Worm (Caenorhabditis elegans) whole organism, L3 larva: ENCODE measurements around the gene T09F3.2.

Source experiments
- R02D3.7 ChIP-seq: fragments of 150-350 bp; optimal IDR thresholded peaks from 2 replicates; lab custom pipeline; 2014; ENCODE audit warnings: missing biosample characterization, missing genetic modification characterization
- ZK546.5 ChIP-seq: sonication (generic microtip); optimal IDR thresholded peaks from 2 replicates; lab custom pipeline; 2017; ENCODE audit warnings: missing biosample characterization, missing genetic modification characterization
- ama-1 ChIP-seq: fragments of 150-350 bp; optimal IDR thresholded peaks from 2 replicates; lab custom pipeline; 2018
- ceh-16 ChIP-seq: sonication (generic microtip); optimal IDR thresholded peaks from 2 replicates; lab custom pipeline; 2017; ENCODE audit warnings: missing biosample characterization, missing genetic modification characterization
- ceh-28 ChIP-seq: fragments of 150-350 bp; optimal IDR thresholded peaks from 2 replicates; lab custom pipeline; 2014; ENCODE audit warnings: missing biosample characterization, missing genetic modification reagents, missing genetic modification characterization
- ceh-82 ChIP-seq: fragments of 150-350 bp; optimal IDR thresholded peaks from 2 replicates; lab custom pipeline; 2014; ENCODE audit warnings: missing biosample characterization, missing genetic modification characterization
- ceh-9 ChIP-seq: sonication (generic microtip); optimal IDR thresholded peaks from 2 replicates; lab custom pipeline; 2018; ENCODE audit warnings: missing biosample characterization, missing genetic modification characterization
- egl-5 ChIP-seq: fragments of 150-350 bp; optimal IDR thresholded peaks from 2 replicates; lab custom pipeline; 2017; ENCODE audit warnings: missing biosample characterization, missing genetic modification reagents, missing genetic modification characterization, inconsistent platforms
- elt-1 ChIP-seq: fragments of 150-350 bp; optimal IDR thresholded peaks from 2 replicates; lab custom pipeline; 2014; ENCODE audit warnings: missing biosample characterization, missing genetic modification characterization
- fkh-10 ChIP-seq: sonication (generic microtip); optimal IDR thresholded peaks from 2 replicates; lab custom pipeline; 2017; ENCODE audit warnings: missing biosample characterization, missing genetic modification reagents, missing genetic modification characterization
- fkh-2 ChIP-seq: fragments of 150-350 bp; optimal IDR thresholded peaks from 2 replicates; lab custom pipeline; 2014; ENCODE audit warnings: missing biosample characterization, missing genetic modification reagents, missing genetic modification characterization
- fos-1 ChIP-seq: fragments of 150-350 bp; optimal IDR thresholded peaks from 2 replicates; lab custom pipeline; 2014; ENCODE audit warnings: missing biosample characterization, missing genetic modification characterization
- hmg-11 ChIP-seq: sonication (generic microtip); optimal IDR thresholded peaks from 2 replicates; lab custom pipeline; 2016; ENCODE audit warnings: missing genetic modification characterization, missing compliant biosample characterization
- jun-1 ChIP-seq: fragments of 150-350 bp; optimal IDR thresholded peaks from 2 replicates; lab custom pipeline; 2014; ENCODE audit warnings: missing biosample characterization, missing genetic modification reagents, missing genetic modification characterization
- lin-39 ChIP-seq: fragments of 150-350 bp; optimal IDR thresholded peaks from 2 replicates; lab custom pipeline; 2018; ENCODE audit warnings: missing biosample characterization, missing genetic modification reagents, missing genetic modification characterization
- lsy-12 ChIP-seq: sonication (generic microtip); optimal IDR thresholded peaks from 2 replicates; lab custom pipeline; 2016; ENCODE audit warnings: mild to moderate bottlenecking, missing genetic modification characterization, missing compliant biosample characterization
- mml-1 ChIP-seq: fragments of 150-350 bp; sonication (generic microtip); optimal IDR thresholded peaks from 3 replicates; lab custom pipeline; 2014; ENCODE audit warnings: missing biosample characterization, missing genetic modification characterization
- nfya-1 ChIP-seq: sonication (generic microtip); optimal IDR thresholded peaks from 2 replicates; lab custom pipeline; 2017; ENCODE audit warnings: missing genetic modification characterization, mild to moderate bottlenecking, missing compliant biosample characterization, antibody characterized with exemption, moderate library complexity; ENCODE audit not compliant: insufficient read depth
- nhr-11 ChIP-seq: fragments of 150-350 bp; optimal IDR thresholded peaks from 2 replicates; lab custom pipeline; 2014; ENCODE audit warnings: missing biosample characterization, missing genetic modification characterization
- nhr-12 ChIP-seq: fragments of 150-350 bp; optimal IDR thresholded peaks from 2 replicates; lab custom pipeline; 2014; ENCODE audit warnings: missing biosample characterization, missing genetic modification characterization
- nhr-23 ChIP-seq: fragments of 150-350 bp; optimal IDR thresholded peaks from 2 replicates; lab custom pipeline; 2014; ENCODE audit warnings: missing biosample characterization, missing genetic modification reagents, missing genetic modification characterization
- nhr-237 ChIP-seq: fragments of 150-350 bp; optimal IDR thresholded peaks from 2 replicates; lab custom pipeline; 2014; ENCODE audit warnings: missing biosample characterization, missing genetic modification characterization
- nhr-25 ChIP-seq: sonication (generic microtip); optimal IDR thresholded peaks from 2 replicates; lab custom pipeline; 2017; ENCODE audit warnings: missing biosample characterization, missing genetic modification characterization
- nhr-28 ChIP-seq: fragments of 150-350 bp; optimal IDR thresholded peaks from 2 replicates; lab custom pipeline; 2014; ENCODE audit warnings: missing biosample characterization, missing genetic modification characterization
- nhr-43 ChIP-seq: sonication (generic microtip); optimal IDR thresholded peaks from 2 replicates; lab custom pipeline; 2016; ENCODE audit warnings: mild to moderate bottlenecking, missing genetic modification characterization, missing compliant biosample characterization; ENCODE audit not compliant: poor library complexity, severe bottlenecking
- nhr-67 ChIP-seq: fragments of 150-350 bp; optimal IDR thresholded peaks from 2 replicates; lab custom pipeline; 2014; ENCODE audit warnings: missing biosample characterization, missing genetic modification characterization
- nhr-77 ChIP-seq: fragments of 150-350 bp; optimal IDR thresholded peaks from 2 replicates; lab custom pipeline; 2014; ENCODE audit warnings: missing biosample characterization, missing genetic modification characterization
- pha-4 ChIP-seq: fragments of 150-350 bp; optimal IDR thresholded peaks from 2 replicates; lab custom pipeline; 2014; ENCODE audit warnings: missing biosample characterization, missing genetic modification reagents, missing genetic modification characterization
- sea-2 ChIP-seq: fragments of 150-350 bp; sonication (generic microtip); optimal IDR thresholded peaks from 4 replicates; lab custom pipeline; 2014; ENCODE audit warnings: missing biosample characterization, missing genetic modification reagents, missing genetic modification characterization
- skn-1 ChIP-seq: fragments of 150-350 bp; optimal IDR thresholded peaks from 2 replicates; lab custom pipeline; 2014; ENCODE audit warnings: missing biosample characterization, missing genetic modification characterization
- snpc-4 ChIP-seq: fragments of 150-350 bp; optimal IDR thresholded peaks from 2 replicates; lab custom pipeline; 2014; ENCODE audit warnings: missing biosample characterization, missing genetic modification characterization
- unc-39 ChIP-seq: sonication (generic microtip); optimal IDR thresholded peaks from 4 replicates; lab custom pipeline; 2017; ENCODE audit warnings: missing biosample characterization, missing genetic modification characterization
- ztf-11 ChIP-seq: fragments of 150-350 bp; optimal IDR thresholded peaks from 2 replicates; lab custom pipeline; 2014; ENCODE audit warnings: missing biosample characterization, missing genetic modification characterization
- ztf-4 ChIP-seq: fragments of 150-350 bp; optimal IDR thresholded peaks from 2 replicates; lab custom pipeline; 2014; ENCODE audit warnings: missing biosample characterization, missing genetic modification characterization

The T09F3.2 gene

ce11 chrII:10351963-10352362 is 39.0 kb upstream of the T09F3.2 start, which contains the start of gene C07E3.8:
Gene C07E3.8 (plus strand): TSS chrII:10352263.
- TF ChIP-seq egl-5 (no peak), nhr-25 (no peak), unc-39 (tag; lab: Kevin White, UChicago) (no peak)

DNA sequence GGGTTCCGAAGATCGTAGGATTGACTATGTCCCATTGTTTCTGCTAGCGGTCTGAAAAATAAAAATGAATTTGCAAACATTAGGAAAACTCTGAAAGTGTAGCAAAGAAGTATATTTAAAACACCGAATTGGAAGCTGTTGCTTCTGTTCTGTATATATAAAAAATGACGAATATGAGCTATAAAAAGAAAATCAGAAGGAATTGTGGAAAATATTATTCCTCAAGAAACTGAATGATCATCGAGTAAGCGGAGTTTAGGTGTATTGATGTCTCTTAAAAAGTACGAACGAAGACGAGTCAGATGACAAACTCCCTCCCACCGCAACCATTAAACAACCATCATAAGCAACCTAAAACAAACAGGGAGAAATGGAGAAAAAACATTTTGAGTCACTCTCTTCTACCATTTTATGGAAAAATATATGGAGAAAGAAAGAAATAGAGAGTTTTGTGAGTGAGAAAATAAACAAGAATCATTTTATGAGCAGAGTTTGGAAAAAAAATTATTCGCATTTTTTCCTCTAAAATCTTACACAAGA is 33.4 kb upstream of the T09F3.2 start, which contains the start of gene C07E3.3:
Gene C07E3.3 (minus strand): TSS at position 51 of the 540 bp plus-strand sequence.
- TF ChIP-seq snpc-4, result no peak
- no peak for TF ChIP-seq ama-1 (lab: Kevin White, UChicago)
- peak; percentile 74 for TF ChIP-seq pha-4 (tag; lab: Kevin White, UChicago)
- no peak for TF ChIP-seq egl-5
- TF ChIP-seq mml-1, result no peak
- TF ChIP-seq, all 47 proteins: peak for 1

DNA sequence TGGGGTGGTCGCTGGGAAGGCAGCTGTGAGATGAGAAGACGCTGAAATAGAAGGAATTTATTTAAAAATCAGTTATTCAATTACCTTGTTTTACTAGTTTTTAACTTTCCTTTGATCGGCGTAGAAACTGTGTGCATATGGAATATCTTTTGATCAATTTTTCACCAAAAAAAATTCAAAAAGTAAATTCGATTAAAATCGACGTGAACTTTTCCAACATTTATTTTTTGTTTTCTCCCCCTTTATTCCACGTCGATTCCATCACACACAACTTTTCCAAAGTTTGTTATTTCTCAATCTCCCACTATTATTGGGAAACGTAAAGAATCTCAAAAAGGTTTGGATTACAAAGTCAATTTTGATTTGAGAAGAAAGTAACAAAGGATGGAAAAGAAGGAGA is 30.5 kb upstream of the T09F3.2 start, which contains the start of gene C07E3.4:
Gene C07E3.4 (plus strand): TSS at position 301 of the 400 bp plus-strand sequence.
- TF ChIP-seq nhr-12 (tag; lab: Kevin White, UChicago), result no peak
- no peak for TF ChIP-seq ceh-82 (tag; lab: Kevin White, UChicago)
- TF ChIP-seq ama-1 (lab: Kevin White, UChicago), result no peak
- TF ChIP-seq ceh-16 (tag; lab: Kevin White, UChicago), result no peak
- no peak for TF ChIP-seq ztf-4
- TF ChIP-seq R02D3.7 (tag; lab: Kevin White, UChicago), result no peak
- TF ChIP-seq nfya-1 (tag; lab: Kevin White, UChicago), result no peak
- TF ChIP-seq ZK546.5 (tag; lab: Kevin White, UChicago), result no peak
- no peak for TF ChIP-seq nhr-23
- no peak for TF ChIP-seq sea-2 (GFP tag; lab: Kevin White, UChicago)
- no peak for TF ChIP-seq skn-1 (tag; lab: Kevin White, UChicago)
- TF ChIP-seq elt-1 (tag; lab: Kevin White, UChicago), result no peak
- TF ChIP-seq fkh-2, result no peak
- no peak for TF ChIP-seq nhr-28
- TF ChIP-seq, all 47 proteins: peak for 0

DNA sequence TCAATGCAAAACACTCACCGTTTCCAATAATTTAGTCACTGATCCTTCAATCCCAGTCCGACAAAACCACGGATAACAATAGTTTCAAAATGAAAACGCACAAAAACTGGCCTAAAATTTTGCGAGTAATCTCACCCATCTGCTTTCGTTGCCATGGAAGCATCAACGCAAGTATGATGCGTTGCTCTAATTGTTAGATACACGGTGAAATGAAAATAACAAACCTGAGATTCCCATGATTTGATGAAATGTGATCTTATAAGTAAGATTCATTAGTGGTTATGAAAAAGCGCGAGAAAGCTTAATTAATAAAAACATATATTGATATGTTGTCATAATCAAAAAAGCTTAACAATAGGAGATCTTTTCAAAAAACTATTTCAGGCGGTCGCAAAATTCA is 23.8 kb upstream of the T09F3.2 start, which contains the start of gene ceh-57:
Gene ceh-57 (minus strand): TSS at position 95 of the 400 bp plus-strand sequence.
- no peak for TF ChIP-seq snpc-4
- TF ChIP-seq unc-39 (tag; lab: Kevin White, UChicago), result no peak
- no peak for TF ChIP-seq jun-1 (tag; lab: Kevin White, UChicago)

DNA sequence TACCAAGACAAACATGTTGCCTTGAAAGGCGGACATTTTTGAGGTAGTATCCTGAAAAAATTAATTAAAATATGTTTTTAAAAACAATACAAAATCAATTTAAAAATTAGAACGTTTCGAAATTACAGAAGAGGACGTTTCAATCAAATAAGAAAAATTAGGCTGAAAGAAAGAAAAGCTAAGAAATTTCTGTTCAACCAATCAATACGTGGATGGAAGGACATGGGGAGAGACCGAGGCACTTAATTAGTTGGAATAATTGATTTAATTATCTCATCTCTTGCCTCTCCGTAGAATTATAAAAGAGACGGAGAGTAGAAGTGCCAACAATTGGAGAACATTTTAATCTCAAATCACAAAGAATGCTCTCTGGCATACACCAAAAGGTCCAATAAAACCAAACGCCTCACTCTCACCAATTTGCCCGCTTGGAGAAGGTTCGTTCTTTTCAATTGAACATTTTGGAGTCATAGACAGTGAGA is 21.4 kb upstream of the T09F3.2 start, which contains the start of gene ceh-58:
Gene ceh-58 (minus strand): TSS at position 51 of the 482 bp plus-strand sequence.
- TF ChIP-seq nfya-1 (tag; lab: Kevin White, UChicago), result no peak
- TF ChIP-seq nhr-11 (tag; lab: Kevin White, UChicago), result no peak
- no peak for TF ChIP-seq nhr-28
- TF ChIP-seq nhr-67, result no peak
- no peak for TF ChIP-seq fos-1 (tag; lab: Kevin White, UChicago)
- TF ChIP-seq nhr-77 (tag; lab: Kevin White, UChicago), result no peak
- no peak for TF ChIP-seq ceh-9
- TF ChIP-seq hmg-11 (tag; lab: Kevin White, UChicago), result no peak
- no peak for TF ChIP-seq ama-1 (lab: Kevin White, UChicago)
- TF ChIP-seq elt-1 (tag; lab: Kevin White, UChicago), result no peak
- no peak for TF ChIP-seq ztf-4
- TF ChIP-seq skn-1 (tag; lab: Kevin White, UChicago), result no peak
- no peak for TF ChIP-seq nhr-237 (tag; lab: Kevin White, UChicago)
- no peak for TF ChIP-seq jun-1 (tag; lab: Kevin White, UChicago)
- no peak for TF ChIP-seq unc-39 (tag; lab: Kevin White, UChicago)
- no peak for TF ChIP-seq nhr-43 (tag; lab: Kevin White, UChicago)
- no peak for TF ChIP-seq pha-4 (tag; lab: Kevin White, UChicago)
- no peak for TF ChIP-seq ztf-11 (tag; lab: Kevin White, UChicago)
- TF ChIP-seq lsy-12, result no peak
- no peak for TF ChIP-seq fkh-10 (GFP tag; lab: Kevin White, UChicago)

DNA sequence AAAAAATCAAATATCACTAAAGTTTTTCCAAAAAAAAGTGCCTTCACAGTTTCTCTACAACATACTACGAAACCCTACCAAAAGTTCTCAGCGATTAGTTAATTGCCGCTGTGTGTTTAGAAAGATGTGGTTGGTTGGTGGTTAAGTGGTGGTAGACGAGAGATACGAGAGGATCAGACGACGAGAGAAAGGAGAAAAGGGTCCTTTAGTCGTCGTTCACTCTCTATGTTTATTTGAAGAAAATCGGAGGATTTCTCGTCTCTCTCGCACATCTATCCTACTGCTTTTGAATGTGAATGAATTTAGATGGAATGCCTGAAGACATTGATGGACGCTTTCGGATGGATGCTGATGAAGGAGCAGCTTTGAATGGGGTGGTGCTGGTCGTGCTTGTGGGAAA is 20.1 kb upstream of the T09F3.2 start:
- TF ChIP-seq nfya-1 (tag; lab: Kevin White, UChicago) (peak; percentile 23), lin-39 (peak; percentile 56), ceh-28 (tag; lab: Kevin White, UChicago) (no peak), hmg-11 (tag; lab: Kevin White, UChicago) (peak; percentile 20)
- TF ChIP-seq, all 47 proteins: peak for 3
